Worm (Caenorhabditis elegans) whole organism, mixed stage, embryonic: ENCODE measurements around the gene ZC404.2.

ENCODE experiments used
- M03D4.4 ChIP-seq: sonication (generic microtip); optimal IDR thresholded peaks from 2 replicates; lab custom pipeline; 2017; ENCODE audit warnings: mild to moderate bottlenecking, missing genetic modification characterization, missing compliant biosample characterization
- ceh-39 ChIP-seq: fragments of 150-350 bp; optimal IDR thresholded peaks from 2 replicates; lab custom pipeline; 2014; ENCODE audit warnings: missing biosample characterization, missing genetic modification characterization
- ceh-83 ChIP-seq: fragments of 200-800 bp; sonication (Bioruptor generic); optimal IDR thresholded peaks from 2 replicates; lab custom pipeline; 2018; ENCODE audit warnings: mild to moderate bottlenecking, missing genetic modification characterization, missing compliant biosample characterization
- ces-1 ChIP-seq: fragments of 150-350 bp; optimal IDR thresholded peaks from 2 replicates; lab custom pipeline; 2014; ENCODE audit warnings: missing biosample characterization, missing genetic modification reagents, missing genetic modification characterization
- drap-1 ChIP-seq: fragments of 200-800 bp; sonication (Bioruptor generic); optimal IDR thresholded peaks from 3 replicates; lab custom pipeline; 2018; ENCODE audit warnings: mild to moderate bottlenecking, missing genetic modification characterization, missing compliant biosample characterization
- elt-1 ChIP-seq: sonication (generic microtip); optimal IDR thresholded peaks from 2 replicates; lab custom pipeline; 2017; ENCODE audit warnings: missing genetic modification characterization, mild to moderate bottlenecking, missing compliant biosample characterization, antibody characterized with exemption, moderate library complexity, borderline replicate concordance; ENCODE audit not compliant: insufficient read depth
- ham-2 ChIP-seq: fragments of 200-800 bp; sonication (Bioruptor generic); optimal IDR thresholded peaks from 2 replicates; lab custom pipeline; 2018; ENCODE audit warnings: mild to moderate bottlenecking, missing genetic modification characterization, missing compliant biosample characterization
- lin-32 ChIP-seq: fragments of 200-800 bp; sonication (Bioruptor generic); optimal IDR thresholded peaks from 2 replicates; lab custom pipeline; 2018; ENCODE audit warnings: mild to moderate bottlenecking, missing genetic modification characterization, missing compliant biosample characterization
- mep-1 ChIP-seq: fragments of 150-350 bp; optimal IDR thresholded peaks from 2 replicates; lab custom pipeline; 2017; ENCODE audit warnings: missing biosample characterization, missing genetic modification reagents, missing genetic modification characterization, inconsistent platforms
- nhr-2 ChIP-seq: fragments of 150-350 bp; optimal IDR thresholded peaks from 2 replicates; lab custom pipeline; 2014; ENCODE audit warnings: missing biosample characterization, missing genetic modification characterization
- nhr-237 ChIP-seq: fragments of 150-350 bp; optimal IDR thresholded peaks from 2 replicates; lab custom pipeline; 2014; ENCODE audit warnings: missing biosample characterization, missing genetic modification characterization
- tbx-8 ChIP-seq: fragments of 200-800 bp; sonication (Bioruptor generic); optimal IDR thresholded peaks from 2 replicates; lab custom pipeline; 2018; ENCODE audit warnings: mild to moderate bottlenecking, missing genetic modification characterization, moderate library complexity, missing compliant biosample characterization
- unc-120 ChIP-seq: sonication (generic microtip); optimal IDR thresholded peaks from 2 replicates; lab custom pipeline; 2017; ENCODE audit warnings: missing genetic modification characterization, missing compliant biosample characterization; ENCODE audit not compliant: poor library complexity, severe bottlenecking
- zip-8 ChIP-seq: fragments of 150-350 bp; optimal IDR thresholded peaks from 2 replicates; lab custom pipeline; 2014; ENCODE audit warnings: missing biosample characterization, missing genetic modification characterization

The ZC404.2 gene

DNA sequence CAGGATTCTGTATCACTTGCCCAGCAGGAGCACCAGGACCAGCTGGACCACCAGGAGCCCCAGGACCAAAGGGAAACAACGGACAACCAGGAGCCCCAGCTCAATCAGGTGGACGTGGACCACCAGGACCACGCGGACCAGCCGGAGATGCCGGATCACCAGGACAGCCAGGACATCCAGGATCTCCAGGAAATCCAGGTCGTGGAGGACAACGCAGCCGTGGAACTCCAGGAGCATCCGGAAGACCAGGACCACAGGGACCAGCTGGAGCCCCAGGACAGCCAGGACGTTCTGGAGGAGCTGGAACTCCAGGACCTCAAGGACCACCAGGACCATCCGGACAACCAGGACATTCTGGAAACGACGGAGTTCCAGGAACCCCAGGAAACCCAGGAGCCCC, 48.3 kb downstream of the ZC404.2 start:
- TF ChIP-seq M03D4.4 (tag; lab: Kevin White, UChicago) (no peak), elt-1 (tag; lab: Kevin White, UChicago) (no peak), ceh-39 (tag; lab: Kevin White, UChicago) (no peak), ces-1 (GFP tag; lab: Kevin White, UChicago) (no peak), zip-8 (tag; lab: Kevin White, UChicago) (no peak), unc-120 (tag; lab: Kevin White, UChicago) (no peak), nhr-2 (tag; lab: Kevin White, UChicago) (no peak), ham-2 (no peak), lin-32 (GFP tag; lab: Kevin White, UChicago) (no peak), mep-1 (tag; lab: Kevin White, UChicago) (no peak), nhr-237 (tag; lab: Kevin White, UChicago) (no peak), ceh-83 (GFP tag; lab: Kevin White, UChicago) (no peak), tbx-8 (GFP tag; lab: Kevin White, UChicago) (no peak), drap-1 (GFP tag; lab: Kevin White, UChicago) (no peak)
